Fruit fly (Drosophila melanogaster) whole organism, adult: ENCODE measurements around the gene CG9692.

Experiments used
- CG12768 ChIP-seq: fragments of 200-800 bp; sonication (Bioruptor generic); optimal IDR thresholded peaks from 2 replicates; lab custom pipeline; 2017; ENCODE audit warnings: missing biosample characterization, missing genetic modification characterization, mild to moderate bottlenecking, moderate library complexity, missing genetic modification reagents
- CG33017 ChIP-seq: fragments of 200-800 bp; sonication (Bioruptor generic); optimal IDR thresholded peaks from 2 replicates; lab custom pipeline; 2018; ENCODE audit warnings: missing biosample characterization, mild to moderate bottlenecking, missing genetic modification characterization, moderate library complexity
- CG5204 ChIP-seq: fragments of 200-800 bp; sonication (Bioruptor generic); optimal IDR thresholded peaks from 2 replicates; lab custom pipeline; 2016; ENCODE audit warnings: missing biosample characterization, missing genetic modification characterization
- Mnt ChIP-seq: fragments of 200-800 bp; sonication (Bioruptor generic); optimal IDR thresholded peaks from 2 replicates; lab custom pipeline; 2016; ENCODE audit warnings: missing biosample characterization, mild to moderate bottlenecking, missing genetic modification characterization
- cnc ChIP-seq, 2 experiments: fragments of >200 bp; optimal IDR thresholded peaks; 2 replicates each; lab custom pipeline; 2017
- kay ChIP-seq: fragments of 200-800 bp; sonication (Bioruptor generic); peaks from one replicate; lab custom pipeline; 2016; ENCODE audit warnings: missing biosample characterization, missing genetic modification characterization, borderline replicate concordance
- pad ChIP-seq: fragments of 200-800 bp; sonication (Bioruptor generic); optimal IDR thresholded peaks from 3 replicates; lab custom pipeline; 2017; ENCODE audit warnings: missing biosample characterization, missing genetic modification characterization, mild to moderate bottlenecking, moderate library complexity, missing genetic modification reagents

DNA sequence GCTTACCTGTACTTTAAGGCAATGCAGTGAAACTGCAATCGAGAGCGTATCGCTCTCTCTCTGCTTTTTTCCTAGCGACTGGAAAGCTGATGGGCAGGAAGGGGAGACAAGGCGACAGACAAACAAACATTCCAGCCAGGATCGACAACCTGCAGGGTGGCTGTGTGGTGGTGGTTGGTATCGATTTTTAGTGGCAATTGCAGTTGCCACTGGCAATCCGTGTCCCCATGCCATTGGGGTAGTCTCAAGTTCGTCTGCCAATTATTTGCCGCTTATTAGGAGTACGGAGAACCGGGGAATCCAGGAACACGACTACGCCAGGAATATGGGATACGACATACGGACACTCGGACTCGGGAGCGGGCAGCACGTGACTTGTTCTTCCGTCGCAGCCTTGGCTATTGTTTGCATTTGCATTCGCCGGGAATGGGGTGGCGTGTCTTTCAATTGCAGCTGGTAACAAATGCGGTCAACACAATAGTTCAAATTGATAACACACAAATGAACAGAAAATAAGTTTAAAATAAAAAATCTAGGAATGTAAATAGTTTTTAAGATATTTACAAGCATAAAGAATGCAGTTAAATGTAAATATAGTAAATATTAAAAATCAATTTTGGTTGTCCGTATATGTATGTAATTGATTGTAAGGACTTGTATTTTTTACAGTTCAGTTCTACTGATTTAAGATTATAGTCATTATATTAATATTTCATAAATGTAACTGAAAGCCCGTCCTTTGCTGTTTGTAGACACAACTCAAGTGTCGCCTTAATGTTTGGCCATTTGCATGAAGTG lies 42.0 kb downstream of the CG9692 start:
- no peak for TF ChIP-seq kay
- TF ChIP-seq pad = no peak
- TF ChIP-seq CG12768 (GFP tag; lab: Kevin White, UChicago) = no peak
- TF ChIP-seq CG5204 (GFP tag; lab: Kevin White, UChicago) = no peak
- no peak for TF ChIP-seq CG33017 (tag; lab: Kevin White, UChicago)
- TF ChIP-seq Mnt = no peak
- TF ChIP-seq cnc (optimal IDR thresholded peaks at IDR 0.05; lab: Kevin White, UChicago) = no peak
